Fruit fly (Drosophila melanogaster) S2 (cell line): ENCODE results near the gene mus304.

Experiments used
- CG8478 ChIP-seq: fragments of >200 bp; optimal IDR thresholded peaks from 2 replicates; lab custom pipeline; 2018
- CTCF ChIP-seq, 2 experiments: fragments of >200 bp; optimal IDR thresholded peaks; 2 replicates each; lab custom pipeline; 2018

DNA sequence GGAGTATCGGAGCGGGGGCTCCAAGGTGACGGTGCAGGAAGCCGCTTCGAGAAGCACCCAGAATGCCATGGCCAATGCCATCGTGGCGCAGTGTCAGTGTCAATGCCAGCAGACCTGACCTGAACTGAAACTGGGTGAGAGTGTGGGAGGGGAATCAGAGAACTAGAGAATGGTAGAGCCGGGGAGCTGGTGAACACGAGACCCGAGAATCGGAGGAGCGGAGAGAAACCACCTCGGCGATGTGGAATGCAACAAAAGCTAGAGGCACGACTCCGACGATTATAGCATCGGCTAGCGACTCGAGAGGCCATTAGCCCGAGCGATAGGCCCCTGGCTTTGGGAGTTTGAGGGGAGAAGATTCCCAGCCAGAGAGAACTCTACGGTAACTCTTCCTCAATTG lies 27.7 kb upstream of the mus304 start:
- TF ChIP-seq CG8478 (no peak), CTCF (optimal IDR thresholded peaks at IDR 0.05; lab: Kevin White, UChicago) (no peak)
